Fruit fly (Drosophila melanogaster) whole organism, embryonic: ENCODE measurements around the gene CG1572.

Experiments
- ATbp ChIP-seq: fragments of 200-800 bp; sonication (Bioruptor generic); optimal IDR thresholded peaks from 2 replicates; lab custom pipeline; 2017; ENCODE audit warnings: missing biosample characterization, mild to moderate bottlenecking, missing genetic modification characterization, missing genetic modification reagents
- Adf1 ChIP-seq: fragments of 200-800 bp; sonication (Bioruptor generic); IDR thresholded peaks from 2 replicates; pipeline ENCODE4 v1.3.6; 2022; ENCODE audit warnings: missing biosample characterization, missing genetic modification characterization
- Awh ChIP-seq: fragments of 200-800 bp; sonication (Bioruptor generic); IDR thresholded peaks from 2 replicates; pipeline ENCODE4, ENCODE4 v1.3.6; 2022; ENCODE audit warnings: missing biosample characterization, missing genetic modification characterization
- Bteb2 ChIP-seq: fragments of 200-800 bp; sonication (Bioruptor generic); optimal IDR thresholded peaks from 2 replicates; lab custom pipeline; 2016; ENCODE audit warnings: missing biosample characterization, missing genetic modification characterization
- CG11247 ChIP-seq: fragments of 200-800 bp; sonication (Bioruptor generic); IDR thresholded peaks from 2 replicates; pipeline ENCODE4 v1.3.6; 2022; ENCODE audit warnings: missing biosample characterization, missing genetic modification characterization
- CG12659 ChIP-seq: fragments of 200-800 bp; sonication (Bioruptor generic); optimal IDR thresholded peaks from 3 replicates; lab custom pipeline; 2017; ENCODE audit warnings: mild to moderate bottlenecking, missing biosample characterization, missing genetic modification reagents, missing genetic modification characterization
- CG13624 ChIP-seq: fragments of 200-800 bp; sonication (Bioruptor generic); optimal IDR thresholded peaks from 2 replicates; lab custom pipeline; 2016; ENCODE audit warnings: missing biosample characterization, missing genetic modification characterization
- CG15514 ChIP-seq: fragments of 200-800 bp; sonication (Bioruptor generic); optimal IDR thresholded peaks from 3 replicates; lab custom pipeline; 2017; ENCODE audit warnings: missing biosample characterization, missing genetic modification characterization, mild to moderate bottlenecking, moderate library complexity, missing genetic modification reagents
- CG1647 ChIP-seq: fragments of 200-800 bp; sonication (Bioruptor generic); optimal IDR thresholded peaks from 3 replicates; lab custom pipeline; 2016; ENCODE audit warnings: missing biosample characterization, missing genetic modification characterization
- CG17568 ChIP-seq: fragments of 200-800 bp; sonication (Bioruptor generic); optimal IDR thresholded peaks from 2 replicates; lab custom pipeline; 2018; ENCODE audit warnings: missing biosample characterization, mild to moderate bottlenecking, missing genetic modification characterization, moderate library complexity
- CG32532 ChIP-seq: fragments of 200-800 bp; sonication (Bioruptor generic); IDR thresholded peaks from 2 replicates; pipeline ENCODE4 v1.3.6; 2022; ENCODE audit warnings: missing biosample characterization, missing genetic modification characterization
- CG3726 ChIP-seq: fragments of 200-800 bp; sonication (Bioruptor generic); IDR thresholded peaks from 3 replicates; pipeline ENCODE4, ENCODE4 v1.3.6; 2022; ENCODE audit warnings: missing biosample characterization, missing genetic modification characterization
- CG4854 ChIP-seq: fragments of 200-800 bp; sonication (Bioruptor generic); optimal IDR thresholded peaks from 2 replicates; lab custom pipeline; 2016; ENCODE audit warnings: missing biosample characterization, missing genetic modification characterization, inconsistent platforms
- CG6175 ChIP-seq: fragments of 200-800 bp; sonication (Bioruptor generic); IDR thresholded peaks from 3 replicates; pipeline ENCODE4 v1.3.6; 2022; ENCODE audit warnings: missing biosample characterization, missing genetic modification characterization
- CG6765 ChIP-seq: fragments of 200-800 bp; sonication (Bioruptor generic); optimal IDR thresholded peaks from 3 replicates; lab custom pipeline; 2017; ENCODE audit warnings: missing biosample characterization, mild to moderate bottlenecking, missing genetic modification characterization
- CG8089 ChIP-seq: fragments of 200-800 bp; sonication (Bioruptor generic); optimal IDR thresholded peaks from 3 replicates; lab custom pipeline; 2016; ENCODE audit warnings: missing biosample characterization, missing genetic modification characterization
- CG9797 ChIP-seq: fragments of 200-800 bp; sonication (Bioruptor generic); optimal IDR thresholded peaks from 3 replicates; lab custom pipeline; 2018; ENCODE audit warnings: missing biosample characterization, mild to moderate bottlenecking, missing genetic modification characterization
- Dbx ChIP-seq: fragments of 200-800 bp; sonication (Bioruptor generic); IDR thresholded peaks from 3 replicates; pipeline ENCODE4 v1.3.6; 2022; ENCODE audit warnings: missing biosample characterization, missing genetic modification characterization
- Dll ChIP-seq: fragments of 200-800 bp; sonication (Bioruptor generic); IDR thresholded peaks from 4 replicates; pipeline ENCODE4 v1.3.6; 2022; ENCODE audit warnings: missing biosample characterization, missing genetic modification characterization; ENCODE audit not compliant: partially characterized antibody
- Dref ChIP-seq: fragments of 200-800 bp; sonication (Bioruptor generic); IDR thresholded peaks from 2 replicates; pipeline ENCODE4 v1.3.6; 2022; ENCODE audit warnings: missing biosample characterization, missing genetic modification characterization
- E2f2 ChIP-seq: fragments of 200-800 bp; sonication (Bioruptor generic); IDR thresholded peaks from 2 replicates; pipeline ENCODE4 v1.3.6; 2022; ENCODE audit warnings: missing biosample characterization, missing genetic modification characterization
- Eip74EF ChIP-seq, 2 experiments: fragments of 200-800 bp in 1 of 2; fragments of >200 bp in 1 of 2; sonication (Bioruptor generic) in 1 of 2; optimal IDR thresholded peaks; 2 replicates each; lab custom pipeline; 2017 to 2019; ENCODE audit warnings: missing biosample characterization in 2 of 2, missing genetic modification characterization in 2 of 2, mild to moderate bottlenecking in 1 of 2, moderate library complexity in 1 of 2
- GATAe ChIP-seq: fragments of 200-800 bp; sonication (Bioruptor generic); conservative IDR thresholded peaks from 2 replicates; pipeline ENCODE4 v1.3.6; 2022; ENCODE audit warnings: missing biosample characterization, missing genetic modification characterization
- Gug ChIP-seq: fragments of 200-800 bp; sonication (Bioruptor generic); IDR thresholded peaks from 4 replicates; pipeline ENCODE4 v1.3.6; 2022; ENCODE audit warnings: missing biosample characterization, missing genetic modification characterization
- Lhr ChIP-seq: fragments of 200-800 bp; sonication (Bioruptor generic); optimal IDR thresholded peaks from 3 replicates; lab custom pipeline; 2017; ENCODE audit warnings: mild to moderate bottlenecking, missing biosample characterization, missing genetic modification reagents, missing genetic modification characterization
- MTF-1 ChIP-seq: fragments of 200-800 bp; sonication (Bioruptor generic); optimal IDR thresholded peaks from 2 replicates; lab custom pipeline; 2018; ENCODE audit warnings: missing biosample characterization, mild to moderate bottlenecking, missing genetic modification characterization, borderline replicate concordance
- Opbp ChIP-seq: fragments of 200-800 bp; sonication (Bioruptor generic); IDR thresholded peaks from 3 replicates; pipeline ENCODE4 v1.3.6; 2022; ENCODE audit warnings: missing biosample characterization, missing genetic modification characterization; ENCODE audit not compliant: partially characterized antibody
- Rfx ChIP-seq: fragments of 200-800 bp; sonication (Bioruptor generic); IDR thresholded peaks from 2 replicates; pipeline ENCODE4 v1.3.6; 2022; ENCODE audit warnings: missing biosample characterization, missing genetic modification characterization
- Sry-β ChIP-seq: fragments of 200-800 bp; sonication (Bioruptor generic); optimal IDR thresholded peaks from 2 replicates; lab custom pipeline; 2018; ENCODE audit warnings: missing biosample characterization, mild to moderate bottlenecking, missing genetic modification characterization, moderate library complexity
- TFAM ChIP-seq: fragments of 200-800 bp; sonication (Bioruptor generic); optimal IDR thresholded peaks from 2 replicates; lab custom pipeline; 2017; ENCODE audit warnings: missing biosample characterization, missing genetic modification characterization, inconsistent platforms
- Usf ChIP-seq: fragments of 200-800 bp; sonication (Bioruptor generic); optimal IDR thresholded peaks from 2 replicates; lab custom pipeline; 2017; ENCODE audit warnings: missing genotype, missing biosample characterization, missing genetic modification characterization
- ab ChIP-seq: fragments of 200-800 bp; sonication (Bioruptor generic); optimal IDR thresholded peaks from 2 replicates; lab custom pipeline; 2016; ENCODE audit warnings: missing biosample characterization, missing genetic modification characterization
- bsh ChIP-seq, 2 experiments: fragments of 200-800 bp; sonication (Bioruptor generic); optimal IDR thresholded peaks; 2 replicates each; lab custom pipeline; 2017 to 2018; ENCODE audit warnings: mild to moderate bottlenecking in 2 of 2, missing biosample characterization in 2 of 2, missing genetic modification characterization in 2 of 2, moderate library complexity in 1 of 2
- cg ChIP-seq: fragments of 200-800 bp; sonication (Bioruptor generic); optimal IDR thresholded peaks from 3 replicates; lab custom pipeline; 2019; ENCODE audit warnings: missing biosample characterization, mild to moderate bottlenecking, missing genetic modification characterization, moderate library complexity
- chinmo ChIP-seq: fragments of 200-800 bp; sonication (Bioruptor generic); IDR thresholded peaks from 4 replicates; pipeline ENCODE4 v1.3.6; 2022; ENCODE audit warnings: missing biosample characterization, missing genetic modification characterization; ENCODE audit not compliant: partially characterized antibody
- ci ChIP-seq: fragments of 200-800 bp; sonication (Bioruptor generic); IDR thresholded peaks from 3 replicates; pipeline ENCODE4 v1.3.6; 2022; ENCODE audit warnings: missing biosample characterization, missing genetic modification characterization
- crp ChIP-seq, 2 experiments: fragments of 200-800 bp; sonication (Bioruptor generic); optimal IDR thresholded peaks; 2 replicates in 1 of 2; 3 replicates in 1 of 2; lab custom pipeline; 2017; ENCODE audit warnings: missing biosample characterization in 2 of 2, missing genetic modification characterization in 2 of 2, mild to moderate bottlenecking in 1 of 2, moderate library complexity in 1 of 2
- dan ChIP-seq: fragments of 200-800 bp; sonication (Bioruptor generic); IDR thresholded peaks from 2 replicates; pipeline ENCODE4 v1.3.6; 2022; ENCODE audit warnings: missing biosample characterization, missing genetic modification characterization
- dimm ChIP-seq: fragments of 200-800 bp; sonication (Bioruptor generic); IDR thresholded peaks from 2 replicates; pipeline ENCODE4 v1.3.6; 2022; ENCODE audit warnings: missing biosample characterization, missing genetic modification characterization
- dpn ChIP-seq, 2 experiments: fragments of 200-800 bp; sonication (Bioruptor generic); optimal IDR thresholded peaks; 3 replicates each; lab custom pipeline; 2016; ENCODE audit warnings: missing biosample characterization in 2 of 2, missing genetic modification characterization in 2 of 2
- fu2 ChIP-seq: fragments of 200-800 bp; sonication (Bioruptor generic); optimal IDR thresholded peaks from 2 replicates; lab custom pipeline; 2016; ENCODE audit warnings: missing biosample characterization, missing genetic modification characterization
- gem ChIP-seq: fragments of 200-800 bp; sonication (Bioruptor generic); optimal IDR thresholded peaks from 2 replicates; lab custom pipeline; 2019; ENCODE audit warnings: missing biosample characterization, mild to moderate bottlenecking, missing genetic modification characterization, moderate library complexity
- lmd ChIP-seq: fragments of 200-800 bp; sonication (Bioruptor generic); IDR thresholded peaks from 2 replicates; pipeline ENCODE4 v1.3.6; 2022; ENCODE audit warnings: missing biosample characterization, missing genetic modification characterization
- shn ChIP-seq: fragments of 200-800 bp; sonication (Bioruptor generic); optimal IDR thresholded peaks from 3 replicates; lab custom pipeline; 2016; ENCODE audit warnings: missing biosample characterization, missing genetic modification characterization
- slp2 ChIP-seq: fragments of 200-800 bp; sonication (Bioruptor generic); optimal IDR thresholded peaks from 2 replicates; lab custom pipeline; 2016; ENCODE audit warnings: missing biosample characterization, missing genetic modification characterization
- sqz ChIP-seq: fragments of 200-800 bp; sonication (Bioruptor generic); optimal IDR thresholded peaks from 3 replicates; lab custom pipeline; 2018; ENCODE audit warnings: missing biosample characterization, mild to moderate bottlenecking, missing genetic modification characterization
- trh ChIP-seq: fragments of 200-800 bp; sonication (Bioruptor generic); optimal IDR thresholded peaks from 2 replicates; lab custom pipeline; 2016; ENCODE audit warnings: missing biosample characterization, missing genetic modification characterization
- tx ChIP-seq: fragments of 200-800 bp; sonication (Bioruptor generic); optimal IDR thresholded peaks from 2 replicates; lab custom pipeline; 2016; ENCODE audit warnings: missing biosample characterization, missing genetic modification characterization

The CG1572 gene

dm6 chrX:11580200-11580840 is 21.9 kb upstream of the CG1572 start, which contains the start of gene nod (continued):
- peak; percentile 66 for TF ChIP-seq fu2 (GFP tag; lab: Kevin White, UChicago)
- TF ChIP-seq GATAe, result no peak
- peak; percentile 63 for TF ChIP-seq slp2
- TF ChIP-seq bsh (GFP tag; optimal IDR thresholded peaks at IDR 0.05; lab: Kevin White, UChicago), result peak in 1 of 2 experiments; percentile 57
- no peak for TF ChIP-seq TFAM
- peak; percentile 67 for TF ChIP-seq shn
- TF ChIP-seq dimm (GFP tag; lab: Robert Waterston, UW), result no peak
- no peak for TF ChIP-seq ATbp (GFP tag; lab: Kevin White, UChicago)
- TF ChIP-seq tx (GFP tag; lab: Kevin White, UChicago), result peak; percentile 35
- TF ChIP-seq Gug (GFP tag; lab: Robert Waterston, UW), result peak; percentile 36; the same call in 1 of the 4 replicates
- peak; percentile 18 for TF ChIP-seq trh (GFP tag; lab: Kevin White, UChicago)
- TF ChIP-seq gem (tag; lab: Kevin White, UChicago), result peak; percentile 75
- TF ChIP-seq crp (GFP tag; optimal IDR thresholded peaks at IDR 0.05; lab: Kevin White, UChicago), result no peak
- no peak for TF ChIP-seq Usf (GFP tag; lab: Kevin White, UChicago)
- peak; percentile 62 to 75 for TF ChIP-seq dpn (GFP tag; optimal IDR thresholded peaks at IDR 0.05; lab: Kevin White, UChicago)
- TF ChIP-seq Dref, result peak; percentile 57
- no peak for TF ChIP-seq MTF-1
- peak; percentile 58; the same call in 1 of the 3 replicates for TF ChIP-seq Dbx
- TF ChIP-seq CG9797 (GFP tag; lab: Kevin White, UChicago), result peak; percentile 93
- TF ChIP-seq Rfx (GFP tag; lab: Robert Waterston, UW), result peak; percentile 74
- TF ChIP-seq CG11247 (GFP tag; lab: Robert Waterston, UW), result 0 out of 2 replicates have a peak, but pooled peaks have one; percentile 26
- peak in 1 of 2 experiments; percentile 47 for TF ChIP-seq Eip74EF (GFP tag; optimal IDR thresholded peaks at IDR 0.05; lab: Kevin White, UChicago)
- TF ChIP-seq ab (GFP tag; lab: Kevin White, UChicago), result no peak
- TF ChIP-seq sqz (GFP tag; lab: Kevin White, UChicago), result no peak
- peak; percentile 70 for TF ChIP-seq CG1647 (GFP tag; lab: Kevin White, UChicago)
- TF ChIP-seq ci (GFP tag; lab: Robert Waterston, UW), result peak; percentile 76; the same call in 2 of the 3 replicates
- TF ChIP-seq dan (GFP tag; lab: Robert Waterston, UW), result no peak
- peak; percentile 59; the same call in 1 of the 3 replicates for TF ChIP-seq Opbp (GFP tag; lab: Robert Waterston, UW)
- peak; percentile 83 for TF ChIP-seq E2f2
- peak; percentile 11 for TF ChIP-seq Sry-β (GFP tag; lab: Kevin White, UChicago)
- TF ChIP-seq CG17568 (GFP tag; lab: Kevin White, UChicago), result no peak
- TF ChIP-seq cg (GFP tag; lab: Kevin White, UChicago), result no peak
- TF ChIP-seq CG6175 (GFP tag; lab: Robert Waterston, UW), result no peak
- TF ChIP-seq CG13624 (GFP tag; lab: Kevin White, UChicago), result peak; percentile 55
- peak; percentile 42; the same call in 1 of the 2 replicates for TF ChIP-seq lmd
- peak; percentile 53; the same call in 1 of the 2 replicates for TF ChIP-seq CG32532
- TF ChIP-seq Dll (GFP tag; lab: Robert Waterston, UW), result peak; percentile 70; the same call in 3 of the 4 replicates
- no peak for TF ChIP-seq chinmo (GFP tag; lab: Robert Waterston, UW)
- TF ChIP-seq CG3726, result 0 out of 3 replicates have a peak, but pooled peaks have one; percentile 48
- TF ChIP-seq CG4854 (GFP tag; lab: Kevin White, UChicago), result peak; percentile 44
- TF ChIP-seq Adf1 (GFP tag; lab: Robert Waterston, UW), result peak; percentile 14; the same call in 1 of the 2 replicates
- TF ChIP-seq Lhr (GFP tag; lab: Kevin White, UChicago), result peak; percentile 92
- peak; percentile 0 for TF ChIP-seq CG8089 (GFP tag; lab: Kevin White, UChicago)
- TF ChIP-seq CG15514, result peak; percentile 79
- TF ChIP-seq CG12659 (GFP tag; lab: Kevin White, UChicago), result peak; percentile 88
- 0 out of 2 replicates have a peak, but pooled peaks have one; percentile 37 for TF ChIP-seq Awh (GFP tag; lab: Robert Waterston, UW)
- peak; percentile 46 for TF ChIP-seq CG6765
- peak; percentile 33 for TF ChIP-seq Bteb2 (GFP tag; lab: Kevin White, UChicago)
